Fruit fly (Drosophila melanogaster): ENCODE results near the gene CG3823.

CG3823 gene

DNA sequence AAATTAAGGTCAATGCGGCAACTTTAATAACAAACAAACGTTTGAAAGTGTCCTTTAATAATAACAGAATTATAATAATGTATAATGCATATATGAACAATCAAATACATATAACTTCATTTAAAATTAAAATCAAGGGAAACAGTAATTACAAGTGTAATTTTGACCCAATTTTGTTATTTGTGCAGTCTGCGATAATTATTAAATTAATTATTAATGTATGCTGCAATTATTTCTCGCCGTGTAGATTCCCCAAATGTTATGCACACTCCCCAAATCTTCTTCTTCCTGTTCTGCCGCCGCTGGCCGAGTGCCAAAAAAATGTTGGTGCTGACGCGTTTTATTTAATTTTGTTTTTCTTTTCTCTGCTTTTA, 49.8 kb downstream of the CG3823 start (continued):
- TF ChIP-seq CG7745 (tag; optimal IDR thresholded peaks at IDR 0.05) (no peak), crol (GFP tag; IDR thresholded peaks at IDR 0.05) (0 out of 2 replicates have a peak, but pooled peaks have one; percentile 14), CG4404 (GFP tag; IDR thresholded peaks at IDR 0.05) (peak; percentile 72), Rx (GFP tag; IDR thresholded peaks at IDR 0.05) (peak; percentile 79), CG15601 (tag; optimal IDR thresholded peaks at IDR 0.05) (peak; percentile 91), CG6254 (GFP tag; optimal IDR thresholded peaks at IDR 0.05) (peak; percentile 72), yki (optimal IDR thresholded peaks at IDR 0.05) (no peak), br (optimal IDR thresholded peaks at IDR 0.05) (no peak), Rfx (GFP tag; IDR thresholded peaks at IDR 0.05) (peak; percentile 80), ken (GFP tag; IDR thresholded peaks at IDR 0.05) (peak; percentile 64; the same call in 1 of the 3 replicates), CG9817 (tag; optimal IDR thresholded peaks at IDR 0.05) (peak; percentile 84), corto (GFP tag; optimal IDR thresholded peaks at IDR 0.05) (no peak), lov (optimal IDR thresholded peaks at IDR 0.05) (no peak), lov (GFP tag; IDR thresholded peaks at IDR 0.05) (peak; percentile 67; the same call in 1 of the 3 replicates), CG2875 (GFP tag; optimal IDR thresholded peaks at IDR 0.05) (peak; percentile 74), CG2202 (tag; optimal IDR thresholded peaks at IDR 0.05) (peak; percentile 68), oc (tag; optimal IDR thresholded peaks at IDR 0.05) (peak; percentile 83), esg (GFP tag; conservative IDR thresholded peaks at IDR 0.05) (peak; percentile 74), wdn (GFP tag; IDR thresholded peaks at IDR 0.05) (peak; percentile 66), crc (GFP tag; optimal IDR thresholded peaks at IDR 0.05) (no peak), CG10267 (tag; optimal IDR thresholded peaks at IDR 0.05) (peak; percentile 83), dimm (GFP tag; IDR thresholded peaks at IDR 0.05) (peak; percentile 32; the same call in 1 of the 2 replicates), CG15514 (GFP tag; optimal IDR thresholded peaks at IDR 0.05) (peak; percentile 67), ara (GFP tag; IDR thresholded peaks at IDR 0.05) (peak; percentile 78), Awh (GFP tag; IDR thresholded peaks at IDR 0.05) (peak; percentile 53; the same call in 1 of the 2 replicates), CG14441 (GFP tag; IDR thresholded peaks at IDR 0.05) (peak; percentile 72), CG1233 (GFP tag; optimal IDR thresholded peaks at IDR 0.05) (peak; percentile 75), Hey (tag; optimal IDR thresholded peaks at IDR 0.05) (peak; percentile 46), Ssrp (tag; optimal IDR thresholded peaks at IDR 0.05) (peak; percentile 89), Sry-δ (GFP tag; optimal IDR thresholded peaks at IDR 0.05) (no peak), CG8359 (GFP tag; optimal IDR thresholded peaks at IDR 0.05; ENCODE audit: borderline replicate concordance) (peak; percentile 55), CG9932 (GFP tag; IDR thresholded peaks at IDR 0.05) (peak; percentile 79), Xrp1 (GFP tag; IDR thresholded peaks at IDR 0.05) (peak; percentile 89), CG34224 (GFP tag; IDR thresholded peaks at IDR 0.05; ENCODE audit: partially characterized antibody) (no peak), Ets97D (GFP tag; optimal IDR thresholded peaks at IDR 0.05) (no peak), D (optimal IDR thresholded peaks at IDR 0.05) (no peak), D (GFP tag; optimal IDR thresholded peaks at IDR 0.05) (peak; percentile 84), E2f2 (GFP tag; IDR thresholded peaks at IDR 0.05) (peak; percentile 61; the same call in 1 of the 2 replicates), CG8290 (GFP tag; optimal IDR thresholded peaks at IDR 0.05) (peak; percentile 76), CG8290 (tag; optimal IDR thresholded peaks at IDR 0.05) (peak in 1 of 2 experiments; percentile 57), CG3838 (GFP tag; optimal IDR thresholded peaks at IDR 0.05) (no peak), Dip2 (GFP tag; IDR thresholded peaks at IDR 0.05) (no peak), Camta (GFP tag; optimal IDR thresholded peaks at IDR 0.05) (no peak), H15 (GFP tag; IDR thresholded peaks at IDR 0.05) (peak; percentile 68), slp2 (GFP tag; optimal IDR thresholded peaks at IDR 0.05) (no peak), Hsf (GFP tag; optimal IDR thresholded peaks at IDR 0.05) (peak; percentile 72), pnt (GFP tag; optimal IDR thresholded peaks at IDR 0.05) (no peak), bcd (GFP tag; optimal IDR thresholded peaks at IDR 0.05) (peak; percentile 86), dpn (GFP tag; optimal IDR thresholded peaks at IDR 0.05) (peak; percentile 57 to 77), sob (GFP tag; IDR thresholded peaks at IDR 0.05) (peak; percentile 77), Ravus (GFP tag; IDR thresholded peaks at IDR 0.05) (peak; percentile 28), CG7372 (GFP tag; IDR thresholded peaks at IDR 0.05) (peak; percentile 75), Xbp1 (GFP tag; optimal IDR thresholded peaks at IDR 0.05) (peak; percentile 80)

All from whole organism, embryonic.